Fruit fly (Drosophila melanogaster) whole organism, embryonic: ENCODE data around the gene CG7896.

Source experiments
- B-H2 ChIP-seq: fragments of 200-800 bp; sonication (Bioruptor generic); optimal IDR thresholded peaks from 2 replicates; lab custom pipeline; 2018; ENCODE audit warnings: missing biosample characterization, mild to moderate bottlenecking, missing genetic modification characterization
- CG10147 ChIP-seq: fragments of 200-800 bp; sonication (Bioruptor generic); optimal IDR thresholded peaks from 2 replicates; lab custom pipeline; 2019; ENCODE audit warnings: missing biosample characterization, mild to moderate bottlenecking, missing genetic modification characterization, moderate library complexity
- CG10274 ChIP-seq: fragments of 200-800 bp; sonication (Bioruptor generic); optimal IDR thresholded peaks from 3 replicates; lab custom pipeline; 2017; ENCODE audit warnings: missing biosample characterization, mild to moderate bottlenecking, missing genetic modification characterization
- CG10321 ChIP-seq: fragments of 200-800 bp; sonication (Bioruptor generic); IDR thresholded peaks from 2 replicates; pipeline ENCODE4 v1.3.6; 2022; ENCODE audit warnings: missing biosample characterization, missing genetic modification characterization
- CG11093 ChIP-seq: fragments of 200-800 bp; sonication (Bioruptor generic); IDR thresholded peaks from 3 replicates; pipeline ENCODE4 v1.3.6; 2022; ENCODE audit warnings: missing biosample characterization, missing genetic modification characterization
- CG12104 ChIP-seq: fragments of 200-800 bp; sonication (Bioruptor generic); optimal IDR thresholded peaks from 3 replicates; lab custom pipeline; 2016; ENCODE audit warnings: missing biosample characterization, missing genetic modification characterization
- CG12391 ChIP-seq: fragments of 200-800 bp; sonication (Bioruptor generic); optimal IDR thresholded peaks from 3 replicates; lab custom pipeline; 2018; ENCODE audit warnings: missing biosample characterization, mild to moderate bottlenecking, missing genetic modification characterization, moderate library complexity
- CG12769 ChIP-seq: fragments of 200-800 bp; sonication (Bioruptor generic); optimal IDR thresholded peaks from 2 replicates; lab custom pipeline; 2019; ENCODE audit warnings: missing biosample characterization, mild to moderate bottlenecking, missing genetic modification characterization, moderate library complexity
- CG14441 ChIP-seq: fragments of 200-800 bp; sonication (Bioruptor generic); IDR thresholded peaks from 2 replicates; pipeline ENCODE4 v1.3.6; 2022; ENCODE audit warnings: missing biosample characterization, missing genetic modification characterization
- CG14710 ChIP-seq: fragments of 200-800 bp; sonication (Bioruptor generic); optimal IDR thresholded peaks from 3 replicates; lab custom pipeline; 2019; ENCODE audit warnings: missing biosample characterization, mild to moderate bottlenecking, missing genetic modification characterization, moderate library complexity
- CG17385 ChIP-seq: fragments of 200-800 bp; sonication (Bioruptor generic); optimal IDR thresholded peaks from 3 replicates; lab custom pipeline; 2018; ENCODE audit warnings: missing biosample characterization, mild to moderate bottlenecking, missing genetic modification characterization
- CG18619 ChIP-seq: fragments of 200-800 bp; sonication (Bioruptor generic); optimal IDR thresholded peaks from 3 replicates; lab custom pipeline; 2017; ENCODE audit warnings: missing biosample characterization, mild to moderate bottlenecking, missing genetic modification characterization
- CG2678 ChIP-seq: fragments of 200-800 bp; sonication (Bioruptor generic); optimal IDR thresholded peaks from 3 replicates; lab custom pipeline; 2019; ENCODE audit warnings: missing biosample characterization, mild to moderate bottlenecking, missing genetic modification characterization, moderate library complexity
- CG3407 ChIP-seq: fragments of 200-800 bp; sonication (Bioruptor generic); optimal IDR thresholded peaks from 2 replicates; lab custom pipeline; 2018; ENCODE audit warnings: missing biosample characterization, mild to moderate bottlenecking, missing genetic modification characterization
- CG4360 ChIP-seq: fragments of 200-800 bp; sonication (Bioruptor generic); IDR thresholded peaks from 2 replicates; pipeline ENCODE4 v1.3.6; 2022; ENCODE audit warnings: missing biosample characterization, missing genetic modification characterization
- CG43689 ChIP-seq: fragments of 200-800 bp; sonication (Bioruptor generic); IDR thresholded peaks from 2 replicates; pipeline ENCODE4 v1.3.6; 2022; ENCODE audit warnings: missing biosample characterization, missing genetic modification characterization
- CG4404 ChIP-seq: fragments of 200-800 bp; sonication (Bioruptor generic); IDR thresholded peaks from 2 replicates; pipeline ENCODE4 v1.3.6; 2022; ENCODE audit warnings: missing biosample characterization, missing genetic modification characterization
- CG4820 ChIP-seq: fragments of 200-800 bp; sonication (Bioruptor generic); optimal IDR thresholded peaks from 3 replicates; lab custom pipeline; 2016; ENCODE audit warnings: missing biosample characterization, missing genetic modification characterization
- CG5180 ChIP-seq: fragments of 200-800 bp; sonication (Bioruptor generic); optimal IDR thresholded peaks from 3 replicates; lab custom pipeline; 2017; ENCODE audit warnings: missing biosample characterization, missing genetic modification characterization, mild to moderate bottlenecking, moderate library complexity, missing genetic modification reagents
- CG6791 ChIP-seq: fragments of 200-800 bp; sonication (Bioruptor generic); IDR thresholded peaks from 3 replicates; pipeline ENCODE4 v1.3.6; 2022; ENCODE audit warnings: missing biosample characterization, missing genetic modification characterization; ENCODE audit not compliant: partially characterized antibody
- CG6854 ChIP-seq: fragments of 200-800 bp; sonication (Bioruptor generic); optimal IDR thresholded peaks from 3 replicates; lab custom pipeline; 2017; ENCODE audit warnings: missing biosample characterization, mild to moderate bottlenecking, missing genetic modification characterization
- CG7745 ChIP-seq: fragments of 200-800 bp; sonication (Bioruptor generic); optimal IDR thresholded peaks from 2 replicates; lab custom pipeline; 2018; ENCODE audit warnings: missing biosample characterization, mild to moderate bottlenecking, missing genetic modification characterization, moderate library complexity
- CG8089 ChIP-seq: fragments of 200-800 bp; sonication (Bioruptor generic); optimal IDR thresholded peaks from 3 replicates; lab custom pipeline; 2016; ENCODE audit warnings: missing biosample characterization, missing genetic modification characterization
- CG8359 ChIP-seq: fragments of 200-800 bp; sonication (Bioruptor generic); optimal IDR thresholded peaks from 2 replicates; lab custom pipeline; 2017; ENCODE audit warnings: missing biosample characterization, mild to moderate bottlenecking, missing genetic modification characterization, borderline replicate concordance
- CG8765 ChIP-seq: fragments of 200-800 bp; sonication (Bioruptor generic); IDR thresholded peaks from 2 replicates; pipeline ENCODE4 v1.3.6; 2022; ENCODE audit warnings: missing biosample characterization, missing genetic modification characterization
- CG9817 ChIP-seq: fragments of 200-800 bp; sonication (Bioruptor generic); optimal IDR thresholded peaks from 2 replicates; lab custom pipeline; 2018; ENCODE audit warnings: missing biosample characterization, mild to moderate bottlenecking, missing genetic modification characterization, moderate library complexity
- CrebB ChIP-seq: fragments of 200-800 bp; sonication (Bioruptor generic); optimal IDR thresholded peaks from 3 replicates; lab custom pipeline; 2018; ENCODE audit warnings: missing biosample characterization, mild to moderate bottlenecking, missing genetic modification characterization
- Dip2 ChIP-seq: fragments of 200-800 bp; sonication (Bioruptor generic); IDR thresholded peaks from 2 replicates; pipeline ENCODE4 v1.3.6; 2022; ENCODE audit warnings: missing biosample characterization, missing genetic modification characterization
- HHEX ChIP-seq: fragments of 200-800 bp; sonication (Bioruptor generic); optimal IDR thresholded peaks from 3 replicates; lab custom pipeline; 2017; ENCODE audit warnings: missing biosample characterization, mild to moderate bottlenecking, missing genetic modification characterization, missing genetic modification reagents
- HmgD ChIP-seq: fragments of 200-800 bp; sonication (Bioruptor generic); optimal IDR thresholded peaks from 3 replicates; lab custom pipeline; 2016; ENCODE audit warnings: missing biosample characterization, missing genetic modification characterization
- Opbp ChIP-seq: fragments of 200-800 bp; sonication (Bioruptor generic); IDR thresholded peaks from 3 replicates; pipeline ENCODE4 v1.3.6; 2022; ENCODE audit warnings: missing biosample characterization, missing genetic modification characterization; ENCODE audit not compliant: partially characterized antibody
- Stat92E ChIP-seq, 3 experiments: fragments of >200 bp in 2 of 3; fragments of 200-800 bp in 1 of 3; sonication (Bioruptor generic) in 1 of 3; optimal IDR thresholded peaks; 2 replicates each; lab custom pipeline; 2017 to 2019; ENCODE audit warnings: missing biosample characterization in 3 of 3, missing genetic modification characterization in 3 of 3, mild to moderate bottlenecking in 1 of 3, moderate library complexity in 1 of 3
- ab ChIP-seq: fragments of 200-800 bp; sonication (Bioruptor generic); optimal IDR thresholded peaks from 2 replicates; lab custom pipeline; 2016; ENCODE audit warnings: missing biosample characterization, missing genetic modification characterization
- az2 ChIP-seq: fragments of 200-800 bp; sonication (Bioruptor generic); optimal IDR thresholded peaks from 3 replicates; lab custom pipeline; 2016; ENCODE audit warnings: missing biosample characterization, missing genetic modification characterization
- chn ChIP-seq: fragments of 200-800 bp; sonication (Bioruptor generic); optimal IDR thresholded peaks from 2 replicates; lab custom pipeline; 2016; ENCODE audit warnings: missing biosample characterization, missing genetic modification characterization
- emc ChIP-seq: fragments of 200-800 bp; sonication (Bioruptor generic); optimal IDR thresholded peaks from 2 replicates; lab custom pipeline; 2016; ENCODE audit warnings: missing biosample characterization, missing genetic modification characterization
- ewg ChIP-seq: fragments of 200-800 bp; sonication (Bioruptor generic); optimal IDR thresholded peaks from 3 replicates; lab custom pipeline; 2017; ENCODE audit warnings: mild to moderate bottlenecking, missing biosample characterization, missing genetic modification reagents, missing genetic modification characterization
- kay ChIP-seq: fragments of 200-800 bp; sonication (Bioruptor generic); optimal IDR thresholded peaks from 2 replicates; lab custom pipeline; 2016; ENCODE audit warnings: missing biosample characterization, missing genetic modification characterization
- oc ChIP-seq: fragments of 200-800 bp; sonication (Bioruptor generic); optimal IDR thresholded peaks from 2 replicates; lab custom pipeline; 2018; ENCODE audit warnings: missing biosample characterization, mild to moderate bottlenecking, missing genetic modification characterization, moderate library complexity
- schlank ChIP-seq: fragments of 200-800 bp; sonication (Bioruptor generic); optimal IDR thresholded peaks from 2 replicates; lab custom pipeline; 2018; ENCODE audit warnings: missing biosample characterization, mild to moderate bottlenecking, missing genetic modification characterization
- shn ChIP-seq: fragments of 200-800 bp; sonication (Bioruptor generic); optimal IDR thresholded peaks from 3 replicates; lab custom pipeline; 2016; ENCODE audit warnings: missing biosample characterization, missing genetic modification characterization
- sna ChIP-seq: fragments of 200-800 bp; sonication (Bioruptor generic); IDR thresholded peaks from 2 replicates; pipeline ENCODE4 v1.3.6; 2022; ENCODE audit warnings: missing biosample characterization, missing genetic modification characterization; ENCODE audit not compliant: partially characterized antibody
- sob ChIP-seq: fragments of 200-800 bp; sonication (Bioruptor generic); IDR thresholded peaks from 2 replicates; pipeline ENCODE4 v1.3.6; 2022; ENCODE audit warnings: missing biosample characterization, missing genetic modification characterization
- sr ChIP-seq: fragments of 200-800 bp; sonication (Bioruptor generic); IDR thresholded peaks from 3 replicates; pipeline ENCODE4 v1.3.6; 2022; ENCODE audit warnings: missing biosample characterization, missing genetic modification characterization
- ssp ChIP-seq: fragments of 200-800 bp; sonication (Bioruptor generic); IDR thresholded peaks from 2 replicates; pipeline ENCODE4 v1.3.6; 2022; ENCODE audit warnings: missing biosample characterization, missing genetic modification characterization
- tap ChIP-seq: fragments of 200-800 bp; optimal IDR thresholded peaks from 3 replicates; lab custom pipeline; 2019; ENCODE audit warnings: missing biosample characterization, mild to moderate bottlenecking, missing genetic modification characterization, moderate library complexity
- vvl ChIP-seq: fragments of 200-800 bp; sonication (Bioruptor generic); IDR thresholded peaks from 2 replicates; pipeline ENCODE4 v1.3.6; 2022; ENCODE audit warnings: missing biosample characterization, missing genetic modification characterization
- zen ChIP-seq: fragments of 200-800 bp; sonication (Bioruptor generic); optimal IDR thresholded peaks from 3 replicates; lab custom pipeline; 2018; ENCODE audit warnings: missing biosample characterization, mild to moderate bottlenecking, missing genetic modification characterization, moderate library complexity

Gene CG7896

DNA sequence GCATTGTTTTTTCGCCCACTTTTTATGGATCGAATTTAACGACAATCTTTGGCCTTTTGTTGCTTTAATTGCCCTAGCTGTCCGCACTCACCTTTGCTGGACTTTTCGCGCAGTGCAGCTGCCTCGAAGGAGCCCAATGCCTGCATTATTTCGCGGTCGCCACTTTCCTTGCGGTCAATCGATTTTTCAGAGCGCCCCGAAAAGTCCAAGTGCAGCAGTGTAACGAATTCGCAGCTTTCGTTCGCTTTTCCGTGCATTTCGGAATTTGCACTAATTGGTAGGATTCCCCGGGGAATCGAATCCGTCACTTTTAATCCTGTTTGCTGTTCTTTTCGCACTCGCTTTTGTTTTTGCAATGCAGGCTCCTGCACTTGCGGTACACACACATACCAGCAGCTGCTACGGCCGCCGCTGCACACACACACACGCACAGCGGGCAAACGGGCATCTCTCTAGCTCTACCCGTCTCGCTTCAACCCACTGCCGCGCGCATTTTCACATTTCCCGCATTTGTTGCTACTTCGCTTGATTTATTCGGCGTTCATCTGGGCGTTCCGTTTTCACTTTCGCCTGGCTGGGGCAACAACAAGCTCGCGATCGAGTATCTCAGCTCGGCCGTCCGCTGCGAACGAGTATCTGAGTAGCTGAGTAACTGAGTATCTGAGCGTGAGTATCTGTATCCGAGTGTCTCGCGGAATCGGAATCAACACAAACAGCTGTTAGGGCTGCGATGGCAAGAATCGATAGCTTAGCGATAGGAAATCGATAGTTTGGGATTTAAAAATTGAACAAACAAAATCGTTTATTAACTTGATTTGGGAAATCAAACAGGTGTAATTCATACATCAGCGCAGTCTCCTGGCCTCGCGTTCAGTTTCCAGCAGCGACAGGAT lies 38.6 kb downstream of the CG7896 start, which contains the start of gene Mgat2 (continued):
- TF ChIP-seq CG12104 (GFP tag; lab: Kevin White, UChicago) (no peak), chn (peak; percentile 34), ewg (GFP tag; lab: Kevin White, UChicago) (no peak), sr (GFP tag; lab: Robert Waterston, UW) (0 out of 3 replicates have a peak, but pooled peaks have one; percentile 35), vvl (GFP tag; lab: Robert Waterston, UW) (peak; percentile 84), CG10274 (GFP tag; lab: Kevin White, UChicago) (no peak), az2 (GFP tag; lab: Kevin White, UChicago) (no peak), oc (peak; percentile 57), Dip2 (GFP tag; lab: Robert Waterston, UW) (no peak), CG4360 (GFP tag; lab: Robert Waterston, UW) (peak; percentile 92), shn (GFP tag; lab: Kevin White, UChicago) (no peak), Stat92E (GFP tag; optimal IDR thresholded peaks at IDR 0.05; lab: Kevin White, UChicago) (peak in 1 of 3 experiments; percentile 88), CG6791 (GFP tag; lab: Robert Waterston, UW) (peak; percentile 86), CG3407 (GFP tag; lab: Kevin White, UChicago) (no peak), CG4404 (GFP tag; lab: Robert Waterston, UW) (no peak), sna (GFP tag; lab: Robert Waterston, UW) (peak; percentile 91), CG12391 (tag; lab: Kevin White, UChicago) (peak; percentile 6), tap (tag; lab: Kevin White, UChicago) (peak; percentile 65), emc (GFP tag; lab: Kevin White, UChicago) (no peak), CG14710 (peak; percentile 19), CG43689 (GFP tag; lab: Robert Waterston, UW) (no peak), zen (tag; lab: Kevin White, UChicago) (no peak), ab (GFP tag; lab: Kevin White, UChicago) (no peak), sob (GFP tag; lab: Robert Waterston, UW) (peak; percentile 37; the same call in 1 of the 2 replicates), CG17385 (GFP tag; lab: Kevin White, UChicago) (peak; percentile 20), HHEX (peak; percentile 18), CG8089 (no peak), CG18619 (GFP tag; lab: Kevin White, UChicago) (no peak), CG10321 (GFP tag; lab: Robert Waterston, UW) (peak; percentile 72), CG6854 (GFP tag; lab: Kevin White, UChicago) (peak; percentile 66), CG14441 (GFP tag; lab: Robert Waterston, UW) (no peak), Opbp (GFP tag; lab: Robert Waterston, UW) (peak; percentile 81), schlank (tag; lab: Kevin White, UChicago) (no peak), kay (GFP tag; lab: Kevin White, UChicago) (no peak), CrebB (tag; lab: Kevin White, UChicago) (peak; percentile 47), CG11093 (GFP tag; lab: Robert Waterston, UW) (no peak), CG8765 (GFP tag; lab: Robert Waterston, UW) (no peak), CG7745 (tag; lab: Kevin White, UChicago) (peak; percentile 72), CG8359 (GFP tag; lab: Kevin White, UChicago) (no peak), ssp (GFP tag; lab: Robert Waterston, UW) (no peak), CG9817 (tag; lab: Kevin White, UChicago) (no peak), CG12769 (tag; lab: Kevin White, UChicago) (peak; percentile 95), CG2678 (no peak), CG4820 (GFP tag; lab: Kevin White, UChicago) (no peak), CG5180 (no peak), B-H2 (GFP tag; lab: Kevin White, UChicago) (peak; percentile 41), HmgD (peak; percentile 51), CG10147 (peak; percentile 44)
